Fruit fly (Drosophila melanogaster) whole organism, embryonic: ENCODE data around the gene Ugt305A1.

ENCODE experiments used
- CG10274 ChIP-seq: fragments of 200-800 bp; sonication (Bioruptor generic); optimal IDR thresholded peaks from 3 replicates; lab custom pipeline; 2017; ENCODE audit warnings: missing biosample characterization, mild to moderate bottlenecking, missing genetic modification characterization
- CG10431 ChIP-seq: fragments of 200-800 bp; sonication (Bioruptor generic); optimal IDR thresholded peaks from 3 replicates; lab custom pipeline; 2018; ENCODE audit warnings: missing biosample characterization, mild to moderate bottlenecking, missing genetic modification characterization
- CG11504 ChIP-seq: fragments of 200-800 bp; sonication (Bioruptor generic); optimal IDR thresholded peaks from 3 replicates; lab custom pipeline; 2019; ENCODE audit warnings: missing biosample characterization, mild to moderate bottlenecking, missing genetic modification characterization, moderate library complexity
- CG12236 ChIP-seq: fragments of 200-800 bp; sonication (Bioruptor generic); optimal IDR thresholded peaks from 2 replicates; lab custom pipeline; 2016; ENCODE audit warnings: missing biosample characterization, missing genetic modification characterization
- CG13287 ChIP-seq: fragments of 200-800 bp; sonication (Bioruptor generic); IDR thresholded peaks from 2 replicates; pipeline ENCODE4 v1.3.6; 2022; ENCODE audit warnings: missing biosample characterization, missing genetic modification characterization; ENCODE audit not compliant: partially characterized antibody
- CG14050 ChIP-seq: fragments of 200-800 bp; sonication (Bioruptor generic); IDR thresholded peaks from 3 replicates; pipeline ENCODE4 v1.3.6; 2022; ENCODE audit warnings: missing biosample characterization, missing genetic modification characterization
- CG15011 ChIP-seq: fragments of 200-800 bp; sonication (Bioruptor generic); optimal IDR thresholded peaks from 3 replicates; lab custom pipeline; 2018; ENCODE audit warnings: missing biosample characterization, mild to moderate bottlenecking, missing genetic modification characterization
- CG15479 ChIP-seq: fragments of 200-800 bp; sonication (Bioruptor generic); optimal IDR thresholded peaks from 3 replicates; lab custom pipeline; 2019; ENCODE audit warnings: missing biosample characterization, mild to moderate bottlenecking, missing genetic modification characterization, moderate library complexity
- CG18262 ChIP-seq: fragments of 200-800 bp; optimal IDR thresholded peaks from 3 replicates; lab custom pipeline; 2019; ENCODE audit warnings: missing biosample characterization, mild to moderate bottlenecking, missing genetic modification characterization, moderate library complexity
- CG1832 ChIP-seq: fragments of 200-800 bp; sonication (Bioruptor generic); optimal IDR thresholded peaks from 2 replicates; lab custom pipeline; 2017; ENCODE audit warnings: missing biosample characterization, mild to moderate bottlenecking, missing genetic modification characterization, inconsistent platforms
- CG2875 ChIP-seq: fragments of 200-800 bp; sonication (Bioruptor generic); optimal IDR thresholded peaks from 2 replicates; lab custom pipeline; 2017; ENCODE audit warnings: missing biosample characterization, mild to moderate bottlenecking, missing genetic modification characterization, missing genetic modification reagents
- CG2889 ChIP-seq: fragments of 200-800 bp; sonication (Bioruptor generic); IDR thresholded peaks from 3 replicates; pipeline ENCODE4 v1.3.6; 2022; ENCODE audit warnings: missing biosample characterization, missing genetic modification characterization
- CG30403 ChIP-seq: fragments of 200-800 bp; sonication (Bioruptor generic); optimal IDR thresholded peaks from 3 replicates; lab custom pipeline; 2016; ENCODE audit warnings: missing biosample characterization, missing genetic modification characterization
- CG3163 ChIP-seq: fragments of 200-800 bp; sonication (Bioruptor generic); optimal IDR thresholded peaks from 3 replicates; lab custom pipeline; 2016; ENCODE audit warnings: missing biosample characterization, missing genetic modification characterization
- CG33213 ChIP-seq: fragments of 200-800 bp; sonication (Bioruptor generic); optimal IDR thresholded peaks from 3 replicates; lab custom pipeline; 2016; ENCODE audit warnings: missing biosample characterization, missing genetic modification characterization
- CG34224 ChIP-seq: fragments of 200-800 bp; sonication (Bioruptor generic); IDR thresholded peaks from 3 replicates; pipeline ENCODE4 v1.3.6; 2022; ENCODE audit warnings: missing biosample characterization, missing genetic modification characterization; ENCODE audit not compliant: partially characterized antibody
- CG3838 ChIP-seq: fragments of 200-800 bp; sonication (Bioruptor generic); optimal IDR thresholded peaks from 3 replicates; lab custom pipeline; 2016; ENCODE audit warnings: missing biosample characterization, missing genetic modification characterization
- CG7271 ChIP-seq: fragments of 200-800 bp; sonication (Bioruptor generic); optimal IDR thresholded peaks from 2 replicates; lab custom pipeline; 2018; ENCODE audit warnings: missing biosample characterization, mild to moderate bottlenecking, missing genetic modification characterization, moderate library complexity
- CG7556 ChIP-seq: fragments of 200-800 bp; sonication (Bioruptor generic); optimal IDR thresholded peaks from 2 replicates; lab custom pipeline; 2017; ENCODE audit warnings: missing biosample characterization, mild to moderate bottlenecking, missing genetic modification characterization
- CG7987 ChIP-seq: fragments of 200-800 bp; sonication (Bioruptor generic); optimal IDR thresholded peaks from 2 replicates; lab custom pipeline; 2018; ENCODE audit warnings: missing biosample characterization, mild to moderate bottlenecking, missing genetic modification characterization, moderate library complexity
- CG8281 ChIP-seq: fragments of 200-800 bp; sonication (Bioruptor generic); optimal IDR thresholded peaks from 2 replicates; lab custom pipeline; 2018; ENCODE audit warnings: missing biosample characterization, mild to moderate bottlenecking, missing genetic modification characterization, moderate library complexity
- CG8924 ChIP-seq: fragments of 200-800 bp; optimal IDR thresholded peaks from 3 replicates; lab custom pipeline; 2019; ENCODE audit warnings: missing biosample characterization, mild to moderate bottlenecking, missing genetic modification characterization, moderate library complexity
- CG9817 ChIP-seq: fragments of 200-800 bp; sonication (Bioruptor generic); optimal IDR thresholded peaks from 2 replicates; lab custom pipeline; 2018; ENCODE audit warnings: missing biosample characterization, mild to moderate bottlenecking, missing genetic modification characterization, moderate library complexity
- CkIIα-i1 ChIP-seq: fragments of 200-800 bp; sonication (Bioruptor generic); IDR thresholded peaks from 2 replicates; pipeline ENCODE4 v1.3.6; 2022; ENCODE audit warnings: missing biosample characterization, missing genetic modification characterization
- Deaf1 ChIP-seq: fragments of 200-800 bp; optimal IDR thresholded peaks from 3 replicates; lab custom pipeline; 2019; ENCODE audit warnings: missing biosample characterization, mild to moderate bottlenecking, missing genetic modification characterization, moderate library complexity
- Lhr ChIP-seq: fragments of 200-800 bp; sonication (Bioruptor generic); optimal IDR thresholded peaks from 3 replicates; lab custom pipeline; 2017; ENCODE audit warnings: mild to moderate bottlenecking, missing biosample characterization, missing genetic modification reagents, missing genetic modification characterization
- MTF-1 ChIP-seq: fragments of 200-800 bp; sonication (Bioruptor generic); optimal IDR thresholded peaks from 2 replicates; lab custom pipeline; 2018; ENCODE audit warnings: missing biosample characterization, mild to moderate bottlenecking, missing genetic modification characterization, borderline replicate concordance
- Rfx ChIP-seq: fragments of 200-800 bp; sonication (Bioruptor generic); IDR thresholded peaks from 2 replicates; pipeline ENCODE4 v1.3.6; 2022; ENCODE audit warnings: missing biosample characterization, missing genetic modification characterization
- Spps ChIP-seq: fragments of 200-800 bp; sonication (Bioruptor generic); optimal IDR thresholded peaks from 2 replicates; lab custom pipeline; 2018; ENCODE audit warnings: missing biosample characterization, mild to moderate bottlenecking, missing genetic modification characterization
- Stat92E ChIP-seq, 3 experiments: fragments of >200 bp in 2 of 3; fragments of 200-800 bp in 1 of 3; sonication (Bioruptor generic) in 1 of 3; optimal IDR thresholded peaks; 2 replicates each; lab custom pipeline; 2017 to 2019; ENCODE audit warnings: missing biosample characterization in 3 of 3, missing genetic modification characterization in 3 of 3, mild to moderate bottlenecking in 1 of 3, moderate library complexity in 1 of 3
- abd-A ChIP-seq: fragments of 200-800 bp; sonication (Bioruptor generic); optimal IDR thresholded peaks from 3 replicates; lab custom pipeline; 2019; ENCODE audit warnings: missing biosample characterization, mild to moderate bottlenecking, missing genetic modification characterization, moderate library complexity
- ase ChIP-seq: fragments of 200-800 bp; sonication (Bioruptor generic); IDR thresholded peaks from 3 replicates; pipeline ENCODE4 v1.3.6; 2022; ENCODE audit warnings: missing biosample characterization, missing genetic modification characterization
- dan ChIP-seq: fragments of 200-800 bp; sonication (Bioruptor generic); IDR thresholded peaks from 2 replicates; pipeline ENCODE4 v1.3.6; 2022; ENCODE audit warnings: missing biosample characterization, missing genetic modification characterization
- fd102C ChIP-seq: fragments of 200-800 bp; sonication (Bioruptor generic); optimal IDR thresholded peaks from 2 replicates; lab custom pipeline; 2018; ENCODE audit warnings: missing biosample characterization, mild to moderate bottlenecking, missing genetic modification characterization, moderate library complexity
- gcm2 ChIP-seq: fragments of 200-800 bp; sonication (Bioruptor generic); optimal IDR thresholded peaks from 2 replicates; lab custom pipeline; 2016; ENCODE audit warnings: missing biosample characterization, missing genetic modification characterization
- grn ChIP-seq: fragments of 200-800 bp; sonication (Bioruptor generic); optimal IDR thresholded peaks from 3 replicates; lab custom pipeline; 2017; ENCODE audit warnings: missing biosample characterization, missing genetic modification characterization
- jumu ChIP-seq: fragments of 200-800 bp; sonication (Bioruptor generic); optimal IDR thresholded peaks from 3 replicates; lab custom pipeline; 2016; ENCODE audit warnings: missing biosample characterization, missing genetic modification characterization
- kah ChIP-seq: fragments of 200-800 bp; sonication (Bioruptor generic); optimal IDR thresholded peaks from 2 replicates; lab custom pipeline; 2018; ENCODE audit warnings: missing biosample characterization, mild to moderate bottlenecking, missing genetic modification characterization
- kay ChIP-seq: fragments of 200-800 bp; sonication (Bioruptor generic); optimal IDR thresholded peaks from 2 replicates; lab custom pipeline; 2016; ENCODE audit warnings: missing biosample characterization, missing genetic modification characterization
- klu ChIP-seq: fragments of 200-800 bp; sonication (Bioruptor generic); IDR thresholded peaks from 2 replicates; pipeline ENCODE4 v1.3.6; 2022; ENCODE audit warnings: missing biosample characterization, missing genetic modification characterization
- mld ChIP-seq: fragments of 200-800 bp; sonication (Bioruptor generic); IDR thresholded peaks from 3 replicates; pipeline ENCODE4 v1.3.6; 2022; ENCODE audit warnings: missing biosample characterization, missing genetic modification characterization; ENCODE audit not compliant: partially characterized antibody
- otp ChIP-seq: fragments of 200-800 bp; sonication (Bioruptor generic); IDR thresholded peaks from 3 replicates; pipeline ENCODE4, ENCODE4 v1.3.6; 2022; ENCODE audit warnings: missing biosample characterization, missing genetic modification characterization
- ro ChIP-seq: fragments of 200-800 bp; sonication (Bioruptor generic); IDR thresholded peaks from 2 replicates; pipeline ENCODE4 v1.3.6; 2022; ENCODE audit warnings: missing biosample characterization, missing genetic modification characterization
- row ChIP-seq: fragments of 200-800 bp; sonication (Bioruptor generic); IDR thresholded peaks from 3 replicates; pipeline ENCODE4 v1.3.6; 2022; ENCODE audit warnings: missing biosample characterization, missing genetic modification characterization
- sd ChIP-seq: fragments of 200-800 bp; sonication (Bioruptor generic); optimal IDR thresholded peaks from 3 replicates; lab custom pipeline; 2018; ENCODE audit warnings: missing biosample characterization, mild to moderate bottlenecking, missing genetic modification characterization, moderate library complexity
- stc ChIP-seq: fragments of 200-800 bp; sonication (Bioruptor generic); IDR thresholded peaks from 2 replicates; pipeline ENCODE4 v1.3.6; 2022; ENCODE audit warnings: missing biosample characterization, missing genetic modification characterization
- tap ChIP-seq: fragments of 200-800 bp; optimal IDR thresholded peaks from 3 replicates; lab custom pipeline; 2019; ENCODE audit warnings: missing biosample characterization, mild to moderate bottlenecking, missing genetic modification characterization, moderate library complexity
- tio ChIP-seq: fragments of 200-800 bp; sonication (Bioruptor generic); optimal IDR thresholded peaks from 2 replicates; lab custom pipeline; 2017; ENCODE audit warnings: missing biosample characterization, missing genetic modification characterization, inconsistent platforms
- ttk ChIP-seq: fragments of 200-800 bp; sonication (Bioruptor generic); IDR thresholded peaks from 2 replicates; pipeline ENCODE4 v2.1.2; 2022; ENCODE audit warnings: missing biosample characterization, missing genetic modification characterization
- wek ChIP-seq: fragments of 200-800 bp; sonication (Bioruptor generic); optimal IDR thresholded peaks from 3 replicates; lab custom pipeline; 2018; ENCODE audit warnings: missing biosample characterization, mild to moderate bottlenecking, missing genetic modification characterization, moderate library complexity

Gene Ugt305A1

DNA sequence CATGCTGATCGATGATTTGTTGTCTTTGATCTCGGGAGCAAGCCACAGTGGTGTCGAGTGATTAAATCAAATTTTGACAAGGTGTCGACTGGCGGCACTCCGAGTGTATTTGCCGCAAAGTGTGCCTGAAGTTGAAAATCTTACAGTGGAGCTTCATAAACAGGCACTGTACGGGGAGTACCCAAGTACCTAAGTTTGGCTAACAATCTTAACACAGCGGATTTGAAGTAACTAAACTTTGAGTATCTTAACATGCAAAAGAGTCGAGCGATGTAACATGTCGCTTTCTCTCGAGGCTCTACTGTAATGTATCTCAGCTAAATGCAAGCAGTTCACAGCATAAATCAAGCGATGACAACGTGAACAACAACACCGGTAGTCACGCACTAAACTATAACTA is 42.8 kb upstream of the Ugt305A1 start (continued):
- TF ChIP-seq kah (peak; percentile 13), CG8281 (tag; lab: Kevin White, UChicago) (no peak), CG2875 (peak; percentile 58), CG1832 (no peak), Deaf1 (tag; lab: Kevin White, UChicago) (no peak), row (GFP tag; lab: Robert Waterston, UW) (peak; percentile 74), jumu (peak; percentile 59), CG8924 (tag; lab: Kevin White, UChicago) (peak; percentile 61), mld (GFP tag; lab: Robert Waterston, UW) (no peak), CG12236 (GFP tag; lab: Kevin White, UChicago) (peak; percentile 39), tio (GFP tag; lab: Kevin White, UChicago) (peak; percentile 35), CG15011 (no peak), CkIIα-i1 (no peak), CG3838 (no peak), CG2889 (GFP tag; lab: Robert Waterston, UW) (0 out of 3 replicates have a peak, but pooled peaks have one; percentile 34), tap (tag; lab: Kevin White, UChicago) (peak; percentile 18), stc (GFP tag; lab: Robert Waterston, UW) (peak; percentile 40; the same call in 1 of the 2 replicates), CG34224 (GFP tag; lab: Robert Waterston, UW) (no peak), CG3163 (GFP tag; lab: Kevin White, UChicago) (peak; percentile 17), gcm2 (GFP tag; lab: Kevin White, UChicago) (no peak), wek (no peak), Rfx (no peak), grn (GFP tag; lab: Kevin White, UChicago) (no peak), CG11504 (tag; lab: Kevin White, UChicago) (peak; percentile 70), CG30403 (GFP tag; lab: Kevin White, UChicago) (peak; percentile 59), dan (GFP tag; lab: Robert Waterston, UW) (peak; percentile 78), CG13287 (no peak), CG7556 (GFP tag; lab: Kevin White, UChicago) (peak; percentile 27), CG7271 (tag; lab: Kevin White, UChicago) (peak; percentile 70), ttk (GFP tag; lab: Robert Waterston, UW) (peak; percentile 58), ro (GFP tag; lab: Robert Waterston, UW) (no peak; the same call in 1 of the 2 replicates), MTF-1 (GFP tag; lab: Kevin White, UChicago) (peak; percentile 63), CG9817 (peak; percentile 28), Spps (tag; lab: Kevin White, UChicago) (peak; percentile 56), Lhr (GFP tag; lab: Kevin White, UChicago) (peak; percentile 34), sd (no peak), CG14050 (no peak), CG18262 (tag; lab: Kevin White, UChicago) (peak; percentile 77), CG33213 (GFP tag; lab: Kevin White, UChicago) (peak; percentile 39), abd-A (no peak), CG10274 (GFP tag; lab: Kevin White, UChicago) (no peak), kay (GFP tag; lab: Kevin White, UChicago) (no peak), Stat92E (GFP tag; optimal IDR thresholded peaks at IDR 0.05; lab: Kevin White, UChicago) (no peak), otp (GFP tag; lab: Robert Waterston, UW) (peak; percentile 82), fd102C (no peak), klu (GFP tag; lab: Robert Waterston, UW) (peak; percentile 37; the same call in 1 of the 2 replicates), CG15479 (GFP tag; lab: Kevin White, UChicago) (no peak), ase (GFP tag; lab: Robert Waterston, UW) (peak; percentile 58; the same call in 1 of the 3 replicates), CG10431 (peak; percentile 22), CG7987 (GFP tag; lab: Kevin White, UChicago) (no peak)
